Fruit fly (Drosophila melanogaster) whole organism, prepupa: ENCODE results near the gene Cpr66D.

Source experiments
- CG16779 ChIP-seq: fragments of 200-800 bp; sonication (Bioruptor generic); optimal IDR thresholded peaks from 3 replicates; lab custom pipeline; 2017; ENCODE audit warnings: missing biosample characterization, mild to moderate bottlenecking, missing genetic modification characterization
- CG6808 ChIP-seq: fragments of 200-800 bp; sonication (Bioruptor generic); optimal IDR thresholded peaks from 3 replicates; lab custom pipeline; 2017; ENCODE audit warnings: missing biosample characterization, missing genetic modification characterization, mild to moderate bottlenecking, moderate library complexity, missing genetic modification reagents
- CG8119 ChIP-seq: fragments of 200-800 bp; sonication (Bioruptor generic); IDR thresholded peaks from 3 replicates; pipeline ENCODE4 v1.3.6; 2022; ENCODE audit warnings: missing biosample characterization, missing genetic modification characterization
- CG8632 ChIP-seq: fragments of 200-800 bp; sonication (Bioruptor generic); optimal IDR thresholded peaks from 3 replicates; lab custom pipeline; 2016; ENCODE audit warnings: missing biosample characterization, missing genetic modification characterization
- Eip75B ChIP-seq: fragments of 200-800 bp; sonication (Bioruptor generic); optimal IDR thresholded peaks from 3 replicates; lab custom pipeline; 2016; ENCODE audit warnings: missing biosample characterization, missing genetic modification characterization
- Eip93F ChIP-seq: fragments of 200-800 bp; sonication (Bioruptor generic); optimal IDR thresholded peaks from 2 replicates; lab custom pipeline; 2016; ENCODE audit warnings: missing biosample characterization, mild to moderate bottlenecking, missing genetic modification characterization
- Hr38 ChIP-seq: sonication (Bioruptor generic); optimal IDR thresholded peaks from 2 replicates; lab custom pipeline; 2016; ENCODE audit warnings: missing biosample characterization, missing genetic modification characterization
- Hr39 ChIP-seq: fragments of 200-800 bp; sonication (Bioruptor generic); optimal IDR thresholded peaks from 2 replicates; lab custom pipeline; 2016; ENCODE audit warnings: missing biosample characterization, missing genetic modification characterization
- cyc ChIP-seq: fragments of 200-800 bp; sonication (Bioruptor generic); optimal IDR thresholded peaks from 3 replicates; lab custom pipeline; 2016; ENCODE audit warnings: missing biosample characterization, missing genetic modification characterization
- dsx ChIP-seq: fragments of 200-800 bp; optimal IDR thresholded peaks from 3 replicates; lab custom pipeline; 2019; ENCODE audit warnings: missing biosample characterization, mild to moderate bottlenecking, missing genetic modification characterization, moderate library complexity; ENCODE audit not compliant: poor library complexity, severe bottlenecking
- eg ChIP-seq: fragments of 200-800 bp; sonication (Bioruptor generic); IDR thresholded peaks from 3 replicates; pipeline ENCODE4 v1.3.6; 2022; ENCODE audit warnings: missing biosample characterization, missing genetic modification characterization
- svp ChIP-seq: fragments of 200-800 bp; sonication (Bioruptor generic); peaks from one replicate; lab custom pipeline; 2016; ENCODE audit warnings: missing biosample characterization, missing genetic modification characterization
- vri ChIP-seq: fragments of 200-800 bp; sonication (Bioruptor generic); optimal IDR thresholded peaks from 3 replicates; lab custom pipeline; 2016; ENCODE audit warnings: missing biosample characterization, mild to moderate bottlenecking, missing genetic modification characterization

- no peak for TF ChIP-seq Hr39 (GFP tag; lab: Kevin White, UChicago)
- TF ChIP-seq Hr38 (GFP tag; lab: Kevin White, UChicago) = no peak
- TF ChIP-seq CG8119 (GFP tag; lab: Robert Waterston, UW) = peak; percentile 63
- no peak for TF ChIP-seq cyc (GFP tag; lab: Kevin White, UChicago)
- no peak for TF ChIP-seq vri (GFP tag; lab: Kevin White, UChicago)
- TF ChIP-seq eg = peak; percentile 76
- TF ChIP-seq dsx (GFP tag; lab: Kevin White, UChicago) = no peak
- no peak for TF ChIP-seq Eip75B (GFP tag; lab: Kevin White, UChicago)
- TF ChIP-seq CG6808 (GFP tag; lab: Kevin White, UChicago) = no peak
- TF ChIP-seq CG16779 (tag; lab: Kevin White, UChicago) = no peak
- TF ChIP-seq Eip93F (GFP tag; lab: Kevin White, UChicago) = no peak
- peak; percentile 20 for TF ChIP-seq svp
- no peak for TF ChIP-seq CG8632 (GFP tag; lab: Kevin White, UChicago)
Measured at dm6 chr3L:8673377-8674000, 33.2 kb downstream of the Cpr66D start.
